Worm (Caenorhabditis elegans): ENCODE results near the gene Y116A8C.24.

ce11 chrIV:17021042-17021441, 49.6 kb downstream of the Y116A8C.24 start:
- TF ChIP-seq snpc-1.1 (tag; optimal IDR thresholded peaks at IDR 0.05; ENCODE audit: insufficient read depth) (no peak), attf-5 (GFP tag; optimal IDR thresholded peaks at IDR 0.05) (no peak), hsf-1 (GFP tag; IDR thresholded peaks at IDR 0.05) (no peak), hrde-1 (tag; optimal IDR thresholded peaks at IDR 0.05; ENCODE audit: borderline replicate concordance) (no peak), lin-54 (GFP tag; optimal IDR thresholded peaks at IDR 0.05) (no peak)
